Worm (Caenorhabditis elegans) whole organism, mixed stage, embryonic: ENCODE results near the gene stg-1.

Experiments used
- drap-1 ChIP-seq: fragments of 200-800 bp; sonication (Bioruptor generic); optimal IDR thresholded peaks from 3 replicates; lab custom pipeline; 2018; ENCODE audit warnings: mild to moderate bottlenecking, missing genetic modification characterization, missing compliant biosample characterization
- flh-1 ChIP-seq: fragments of 200-800 bp; sonication (Bioruptor generic); optimal IDR thresholded peaks from 2 replicates; lab custom pipeline; 2018; ENCODE audit warnings: mild to moderate bottlenecking, missing genetic modification characterization, moderate library complexity, missing compliant biosample characterization
- mab-5 ChIP-seq: fragments of 150-350 bp; optimal IDR thresholded peaks from 2 replicates; lab custom pipeline; 2014; ENCODE audit warnings: missing biosample characterization, missing genetic modification characterization
- nhr-12 ChIP-seq: fragments of 150-350 bp; optimal IDR thresholded peaks from 2 replicates; lab custom pipeline; 2014; ENCODE audit warnings: missing biosample characterization, missing genetic modification characterization
- nhr-2 ChIP-seq: fragments of 150-350 bp; optimal IDR thresholded peaks from 2 replicates; lab custom pipeline; 2014; ENCODE audit warnings: missing biosample characterization, missing genetic modification characterization
- nhr-28 ChIP-seq: fragments of 150-350 bp; optimal IDR thresholded peaks from 2 replicates; lab custom pipeline; 2014; ENCODE audit warnings: missing biosample characterization, missing genetic modification characterization
- pha-4 ChIP-seq: fragments of 150-350 bp; optimal IDR thresholded peaks from 2 replicates; lab custom pipeline; 2018; ENCODE audit warnings: missing biosample characterization, missing genetic modification reagents, missing genetic modification characterization
- sem-2 ChIP-seq: fragments of 200-800 bp; sonication (Bioruptor generic); optimal IDR thresholded peaks from 2 replicates; lab custom pipeline; 2018; ENCODE audit warnings: mild to moderate bottlenecking, missing genetic modification characterization, missing compliant biosample characterization
- snpc-4 ChIP-seq: fragments of 150-350 bp; optimal IDR thresholded peaks from 2 replicates; lab custom pipeline; 2014; ENCODE audit warnings: missing biosample characterization, missing genetic modification characterization
- sptf-1 ChIP-seq: sonication (generic microtip); optimal IDR thresholded peaks from 2 replicates; lab custom pipeline; 2017; ENCODE audit warnings: mild to moderate bottlenecking, missing genetic modification characterization, moderate library complexity, missing compliant biosample characterization
- unc-120 ChIP-seq: sonication (generic microtip); optimal IDR thresholded peaks from 2 replicates; lab custom pipeline; 2017; ENCODE audit warnings: missing genetic modification characterization, missing compliant biosample characterization; ENCODE audit not compliant: poor library complexity, severe bottlenecking
- unc-39 ChIP-seq: fragments of 150-350 bp; optimal IDR thresholded peaks from 2 replicates; lab custom pipeline; 2014; ENCODE audit warnings: missing biosample characterization, missing genetic modification characterization
- ztf-11 ChIP-seq: fragments of 150-350 bp; optimal IDR thresholded peaks from 2 replicates; lab custom pipeline; 2014; ENCODE audit warnings: missing biosample characterization, missing genetic modification characterization

stg-1 gene

ce11 chrII:10007917-10008316 is 52.5 kb downstream of the stg-1 start, which contains the start of gene ZK892.5:
Gene ZK892.5 (plus strand): TSS chrII:10008217.
- TF ChIP-seq sem-2 (GFP tag; lab: Kevin White, UChicago) (no peak), flh-1 (GFP tag; lab: Kevin White, UChicago) (no peak), mab-5 (tag; lab: Kevin White, UChicago) (no peak), nhr-12 (no peak), snpc-4 (tag; lab: Kevin White, UChicago) (no peak), unc-39 (tag; lab: Kevin White, UChicago) (no peak), pha-4 (no peak), ztf-11 (tag; lab: Kevin White, UChicago) (no peak), nhr-2 (no peak), sptf-1 (no peak), drap-1 (GFP tag; lab: Kevin White, UChicago) (no peak), nhr-28 (tag; lab: Kevin White, UChicago) (no peak), unc-120 (no peak)
